Fruit fly (Drosophila melanogaster) whole organism, wandering third instar larva: ENCODE results near the gene jhamt.
A peak's percentile ranks its signal among the peaks of the same experiment; 100 is the strongest.

Source experiments
- Abd-B ChIP-seq: fragments of >200 bp; optimal IDR thresholded peaks from 2 replicates; lab custom pipeline; 2017; ENCODE audit warnings: missing biosample characterization, missing genetic modification characterization
- CrebA ChIP-seq: fragments of 200-800 bp; sonication (Bioruptor generic); optimal IDR thresholded peaks from 2 replicates; lab custom pipeline; 2016; ENCODE audit warnings: missing biosample characterization, mild to moderate bottlenecking, missing genetic modification characterization, borderline replicate concordance
- Dfd ChIP-seq: fragments of >200 bp; optimal IDR thresholded peaks from 2 replicates; lab custom pipeline; 2017; ENCODE audit warnings: missing biosample characterization, missing genetic modification characterization
- Dif ChIP-seq: fragments of 200-275, 200-300 bp; sonication (Bioruptor generic); optimal IDR thresholded peaks from 2 replicates; lab custom pipeline; 2018; ENCODE audit warnings: missing biosample characterization, missing genetic modification characterization; ENCODE audit not compliant: partially characterized antibody
- GATAd ChIP-seq: sonication (Bioruptor generic); optimal IDR thresholded peaks from 2 replicates; lab custom pipeline; 2016; ENCODE audit warnings: missing biosample characterization, missing genetic modification characterization
- HLH106 ChIP-seq: fragments of 200-800 bp; optimal IDR thresholded peaks from 3 replicates; lab custom pipeline; 2019; ENCODE audit warnings: missing biosample characterization, mild to moderate bottlenecking, missing genetic modification characterization, moderate library complexity
- Hnf4 ChIP-seq: fragments of 200-800 bp; sonication (Bioruptor generic); optimal IDR thresholded peaks from 2 replicates; lab custom pipeline; 2016; ENCODE audit warnings: missing biosample characterization, mild to moderate bottlenecking, missing genetic modification characterization
- Hr78 ChIP-seq: fragments of >200 bp; optimal IDR thresholded peaks from 2 replicates; lab custom pipeline; 2017; ENCODE audit warnings: missing biosample characterization, missing genetic modification characterization
- Hr83 ChIP-seq: fragments of 200-300 bp; sonication (Bioruptor generic); optimal IDR thresholded peaks from 2 replicates; lab custom pipeline; 2016; ENCODE audit warnings: missing biosample characterization, mild to moderate bottlenecking, missing genetic modification characterization, moderate library complexity; ENCODE audit not compliant: poor library complexity, severe bottlenecking
- Jra ChIP-seq: sonication (Bioruptor generic); optimal IDR thresholded peaks from 2 replicates; lab custom pipeline; 2016; ENCODE audit warnings: missing biosample characterization, missing genetic modification characterization
- Mio ChIP-seq: sonication (Bioruptor generic); optimal IDR thresholded peaks from 2 replicates; lab custom pipeline; 2016; ENCODE audit warnings: missing biosample characterization, missing genetic modification characterization
- Myc ChIP-seq: fragments of >200 bp; optimal IDR thresholded peaks from 2 replicates; lab custom pipeline; 2017
- N ChIP-seq: fragments of >200 bp; optimal IDR thresholded peaks from 2 replicates; lab custom pipeline; 2018; ENCODE audit warnings: missing biosample characterization, missing external identifiers, missing genetic modification characterization
- OdsH ChIP-seq: fragments of 200-800 bp; sonication (Bioruptor generic); optimal IDR thresholded peaks from 2 replicates; lab custom pipeline; 2016; ENCODE audit warnings: missing biosample characterization, mild to moderate bottlenecking, missing genetic modification characterization
- Sp1 ChIP-seq: fragments of 200-800 bp; sonication (Bioruptor generic); optimal IDR thresholded peaks from 3 replicates; lab custom pipeline; 2019; ENCODE audit warnings: missing biosample characterization, mild to moderate bottlenecking, missing genetic modification characterization, moderate library complexity
- Vsx2 ChIP-seq: fragments of 200-300, 225-300 bp; sonication (Bioruptor generic); optimal IDR thresholded peaks from 2 replicates; lab custom pipeline; 2018; ENCODE audit warnings: missing biosample characterization, missing genetic modification characterization; ENCODE audit not compliant: partially characterized antibody
- br ChIP-seq: fragments of 200-800 bp; sonication (Bioruptor generic); optimal IDR thresholded peaks from 2 replicates; lab custom pipeline; 2016; ENCODE audit warnings: missing biosample characterization, missing genetic modification characterization
- brk ChIP-seq: fragments of 200-800 bp; sonication (Bioruptor generic); optimal IDR thresholded peaks from 2 replicates; lab custom pipeline; 2016; ENCODE audit warnings: missing biosample characterization, mild to moderate bottlenecking, missing genetic modification characterization
- dsf ChIP-seq: sonication (Bioruptor generic); optimal IDR thresholded peaks from 2 replicates; lab custom pipeline; 2016; ENCODE audit warnings: missing biosample characterization, missing genetic modification characterization, borderline replicate concordance
- ey ChIP-seq: fragments of 200-800 bp; sonication (Bioruptor generic); optimal IDR thresholded peaks from 2 replicates; lab custom pipeline; 2016; ENCODE audit warnings: missing biosample characterization, missing genetic modification characterization
- foxo ChIP-seq, 2 experiments: fragments of 200-800 bp; sonication (Bioruptor generic); optimal IDR thresholded peaks; 2 replicates in 1 of 2; 3 replicates in 1 of 2; lab custom pipeline; 2016 to 2017; ENCODE audit warnings: missing biosample characterization in 2 of 2, missing genetic modification characterization in 2 of 2
- fru ChIP-seq: fragments of 200-800 bp; sonication (Bioruptor generic); optimal IDR thresholded peaks from 3 replicates; lab custom pipeline; 2016; ENCODE audit warnings: missing biosample characterization, mild to moderate bottlenecking, missing genetic modification characterization
- h ChIP-seq: fragments of 200-800 bp; sonication (Bioruptor generic); optimal IDR thresholded peaks from 3 replicates; lab custom pipeline; 2016; ENCODE audit warnings: missing biosample characterization, mild to moderate bottlenecking, missing genetic modification characterization
- jim ChIP-seq: fragments of 175-275, 200-325 bp; sonication (Bioruptor generic); optimal IDR thresholded peaks from 2 replicates; lab custom pipeline; 2016; ENCODE audit warnings: missing biosample characterization, mild to moderate bottlenecking, missing genetic modification characterization
- lola ChIP-seq: fragments of >200 bp; optimal IDR thresholded peaks from 2 replicates; lab custom pipeline; 2017; ENCODE audit warnings: missing biosample characterization, missing genetic modification characterization
- pan ChIP-seq: fragments of >200 bp; optimal IDR thresholded peaks from 2 replicates; lab custom pipeline; 2017
- psq ChIP-seq: fragments of 200-800 bp; sonication (Bioruptor generic); optimal IDR thresholded peaks from 3 replicates; lab custom pipeline; 2017; ENCODE audit warnings: missing biosample characterization, mild to moderate bottlenecking, missing genetic modification characterization, moderate library complexity
- rgr ChIP-seq: fragments of 200-800 bp; sonication (Bioruptor generic); optimal IDR thresholded peaks from 3 replicates; lab custom pipeline; 2016; ENCODE audit warnings: missing biosample characterization, mild to moderate bottlenecking, missing genetic modification characterization
- sage ChIP-seq: fragments of 200-800 bp; sonication (Bioruptor generic); optimal IDR thresholded peaks from 2 replicates; lab custom pipeline; 2016; ENCODE audit warnings: missing biosample characterization, mild to moderate bottlenecking, missing genetic modification characterization
- sv ChIP-seq: fragments of 200-800 bp; sonication (Bioruptor generic); optimal IDR thresholded peaks from 3 replicates; lab custom pipeline; 2016; ENCODE audit warnings: missing biosample characterization, missing genetic modification characterization
- tai ChIP-seq: sonication (Bioruptor generic); optimal IDR thresholded peaks from 2 replicates; lab custom pipeline; 2016; ENCODE audit warnings: missing biosample characterization, missing genetic modification characterization
- usp ChIP-seq: fragments of >200 bp; optimal IDR thresholded peaks from 2 replicates; lab custom pipeline; 2017; ENCODE audit warnings: missing biosample characterization, missing genetic modification characterization
- woc ChIP-seq: sonication (Bioruptor generic); optimal IDR thresholded peaks from 2 replicates; lab custom pipeline; 2016; ENCODE audit warnings: missing biosample characterization, mild to moderate bottlenecking, missing genetic modification characterization

The jhamt gene

DNA sequence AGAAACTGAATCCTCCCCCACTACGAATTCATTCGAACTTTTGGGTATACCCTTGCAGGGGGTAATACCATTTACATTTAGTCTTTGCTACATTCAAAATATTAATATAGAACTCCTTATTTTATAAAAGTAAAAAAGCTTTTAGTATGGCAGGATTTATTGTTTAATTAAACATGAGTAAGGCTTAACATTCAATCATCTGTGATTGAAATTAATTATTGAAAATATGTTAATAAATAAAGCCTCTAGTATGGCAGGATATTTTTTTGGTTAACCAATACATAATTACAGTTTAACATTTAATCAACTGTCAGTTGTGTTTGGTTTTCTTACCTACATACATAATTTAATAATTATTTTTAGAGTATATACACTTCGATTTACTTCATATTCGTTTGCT, 9.0 kb downstream of the jhamt start:
- no peak for TF ChIP-seq br (GFP tag; lab: Kevin White, UChicago)
- no peak for TF ChIP-seq lola (GFP tag; lab: Kevin White, UChicago)
- TF ChIP-seq fru (GFP tag; lab: Kevin White, UChicago), result no peak
- TF ChIP-seq sage (GFP tag; lab: Kevin White, UChicago), result no peak
- TF ChIP-seq Abd-B (GFP tag; lab: Kevin White, UChicago), result no peak
- TF ChIP-seq N (GFP tag; lab: Kevin White, UChicago), result no peak
- TF ChIP-seq Jra (GFP tag; lab: Kevin White, UChicago), result no peak
- TF ChIP-seq Dfd, result no peak
- no peak for TF ChIP-seq ey (GFP tag; lab: Kevin White, UChicago)
- TF ChIP-seq h (GFP tag; lab: Kevin White, UChicago), result no peak
- no peak for TF ChIP-seq woc (GFP tag; lab: Kevin White, UChicago)
- no peak for TF ChIP-seq sv (GFP tag; lab: Kevin White, UChicago)
- TF ChIP-seq HLH106 (tag; lab: Kevin White, UChicago), result no peak
- TF ChIP-seq brk (GFP tag; lab: Kevin White, UChicago), result no peak
- no peak for TF ChIP-seq Dif (GFP tag; lab: Kevin White, UChicago)
- no peak for TF ChIP-seq usp
- no peak for TF ChIP-seq Hr78 (GFP tag; lab: Kevin White, UChicago)
- no peak for TF ChIP-seq pan (lab: Kevin White, UChicago)
- no peak for TF ChIP-seq Vsx2 (GFP tag; lab: Kevin White, UChicago)

DNA sequence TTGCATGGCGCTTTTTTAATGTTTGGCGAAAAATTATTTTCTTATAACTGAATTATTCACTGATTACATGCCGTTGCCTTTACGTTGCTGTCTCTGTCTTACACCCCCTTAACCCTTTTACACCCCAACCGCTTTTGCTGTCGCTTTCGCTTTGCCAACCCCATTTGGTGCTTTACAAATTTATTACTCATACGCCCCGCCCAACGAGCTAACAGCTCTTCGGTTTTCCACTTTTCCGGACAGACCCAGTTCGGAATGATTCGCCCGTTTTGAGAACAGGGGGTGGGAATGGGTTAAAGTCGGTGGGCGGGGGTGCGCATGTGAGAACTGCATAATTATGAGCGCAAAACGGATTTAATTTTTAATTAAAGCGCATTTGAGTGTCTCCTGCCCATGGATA, 15.3 kb downstream of the jhamt start:
- TF ChIP-seq tai (GFP tag; lab: Kevin White, UChicago) (no peak), Hnf4 (GFP tag; lab: Kevin White, UChicago) (no peak), jim (no peak), Dfd (no peak), br (GFP tag; lab: Kevin White, UChicago) (no peak), Vsx2 (GFP tag; lab: Kevin White, UChicago) (no peak), Abd-B (GFP tag; lab: Kevin White, UChicago) (no peak), lola (GFP tag; lab: Kevin White, UChicago) (no peak), Jra (GFP tag; lab: Kevin White, UChicago) (no peak), Myc (lab: Kevin White, UChicago) (no peak)

DNA sequence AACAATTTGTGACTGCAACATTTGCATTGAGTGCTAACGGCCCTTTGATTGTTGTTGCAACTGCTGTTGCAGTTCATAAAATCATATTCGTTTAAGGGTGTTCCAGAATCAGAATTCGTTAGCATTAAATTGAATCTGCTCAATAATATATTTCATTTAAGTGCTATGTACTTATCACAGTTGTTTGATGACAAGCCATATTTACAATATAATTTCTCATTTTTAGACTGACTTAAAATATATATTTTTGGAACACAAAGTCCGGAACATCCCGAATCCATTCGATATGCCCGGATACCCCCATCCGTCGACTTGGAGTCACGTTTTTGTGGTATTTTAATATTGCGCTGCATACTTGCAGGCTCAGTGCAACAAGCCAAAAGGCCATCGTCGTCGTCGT, 25.1 kb downstream of the jhamt start:
- no peak for TF ChIP-seq dsf (GFP tag; lab: Kevin White, UChicago)
- no peak for TF ChIP-seq h (GFP tag; lab: Kevin White, UChicago)
- no peak for TF ChIP-seq Hnf4 (GFP tag; lab: Kevin White, UChicago)
- TF ChIP-seq Hr83, result no peak
- TF ChIP-seq CrebA, result no peak
- no peak for TF ChIP-seq ey (GFP tag; lab: Kevin White, UChicago)
- TF ChIP-seq GATAd, result no peak
- no peak for TF ChIP-seq sage (GFP tag; lab: Kevin White, UChicago)
- TF ChIP-seq HLH106 (tag; lab: Kevin White, UChicago), result peak; percentile 27
- TF ChIP-seq jim, result no peak
- peak; percentile 5 for TF ChIP-seq rgr
- no peak for TF ChIP-seq sv (GFP tag; lab: Kevin White, UChicago)
- peak in 1 of 2 experiments; percentile 12 for TF ChIP-seq foxo (GFP tag; optimal IDR thresholded peaks at IDR 0.05; lab: Kevin White, UChicago)
- no peak for TF ChIP-seq Mio (GFP tag; lab: Kevin White, UChicago)
- TF ChIP-seq fru (GFP tag; lab: Kevin White, UChicago), result peak; percentile 26
- TF ChIP-seq Sp1 (GFP tag; lab: Kevin White, UChicago), result peak; percentile 0

DNA sequence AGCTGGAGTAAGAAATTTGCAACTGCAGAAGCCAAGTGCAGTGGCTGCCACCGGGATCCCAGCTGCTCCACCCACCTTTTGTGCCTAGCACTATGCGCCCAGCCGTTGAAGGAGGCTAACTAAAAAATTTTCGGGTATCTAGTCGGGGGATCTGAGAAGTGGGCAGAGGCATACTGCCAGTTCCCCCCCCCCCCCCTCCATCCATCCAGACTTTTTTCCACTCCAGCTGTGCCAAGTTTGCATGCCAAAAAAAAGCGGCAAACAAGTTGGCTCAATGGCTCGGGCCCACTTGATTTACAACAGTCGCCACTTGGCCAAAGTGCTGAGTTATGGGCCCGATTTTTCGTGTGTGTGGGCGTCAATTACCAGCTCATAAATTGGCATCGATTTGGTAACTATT, 31.8 kb downstream of the jhamt start:
- no peak for TF ChIP-seq rgr
- TF ChIP-seq Dfd, result peak; percentile 92
- TF ChIP-seq, all 38 proteins: peak for 1

DNA sequence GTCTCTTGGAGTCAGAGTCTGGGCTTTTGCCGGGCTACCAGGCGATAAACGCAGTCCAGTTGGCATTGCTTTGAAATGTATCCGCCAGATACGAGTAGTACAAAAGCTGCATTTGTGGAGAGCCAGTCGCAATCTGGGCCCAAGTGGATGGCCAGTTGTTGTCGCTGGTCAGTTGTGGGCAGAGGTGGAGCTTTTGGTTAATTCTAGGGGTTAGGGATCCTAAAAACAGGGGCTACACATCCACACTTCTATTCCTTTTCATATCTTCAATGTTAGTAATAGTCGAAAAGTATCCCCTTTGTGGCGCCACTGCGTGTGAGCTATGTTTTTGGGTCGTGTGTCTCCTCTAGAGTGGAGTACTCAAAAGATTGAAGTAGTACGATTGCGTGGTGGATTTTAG, 36.8 kb downstream of the jhamt start:
- TF ChIP-seq psq (GFP tag; lab: Kevin White, UChicago) (no peak), CrebA (no peak), HLH106 (tag; lab: Kevin White, UChicago) (peak; percentile 22), fru (GFP tag; lab: Kevin White, UChicago) (peak; percentile 31), woc (GFP tag; lab: Kevin White, UChicago) (peak; percentile 7), OdsH (GFP tag; lab: Kevin White, UChicago) (peak; percentile 21), foxo (GFP tag; optimal IDR thresholded peaks at IDR 0.05; lab: Kevin White, UChicago) (peak in 1 of 2 experiments; percentile 33), h (GFP tag; lab: Kevin White, UChicago) (peak; percentile 42), ey (GFP tag; lab: Kevin White, UChicago) (peak; percentile 31), Dif (GFP tag; lab: Kevin White, UChicago) (no peak)
